Worm (Caenorhabditis elegans): ENCODE results near the gene C50A2.7.

Gene C50A2.7

DNA sequence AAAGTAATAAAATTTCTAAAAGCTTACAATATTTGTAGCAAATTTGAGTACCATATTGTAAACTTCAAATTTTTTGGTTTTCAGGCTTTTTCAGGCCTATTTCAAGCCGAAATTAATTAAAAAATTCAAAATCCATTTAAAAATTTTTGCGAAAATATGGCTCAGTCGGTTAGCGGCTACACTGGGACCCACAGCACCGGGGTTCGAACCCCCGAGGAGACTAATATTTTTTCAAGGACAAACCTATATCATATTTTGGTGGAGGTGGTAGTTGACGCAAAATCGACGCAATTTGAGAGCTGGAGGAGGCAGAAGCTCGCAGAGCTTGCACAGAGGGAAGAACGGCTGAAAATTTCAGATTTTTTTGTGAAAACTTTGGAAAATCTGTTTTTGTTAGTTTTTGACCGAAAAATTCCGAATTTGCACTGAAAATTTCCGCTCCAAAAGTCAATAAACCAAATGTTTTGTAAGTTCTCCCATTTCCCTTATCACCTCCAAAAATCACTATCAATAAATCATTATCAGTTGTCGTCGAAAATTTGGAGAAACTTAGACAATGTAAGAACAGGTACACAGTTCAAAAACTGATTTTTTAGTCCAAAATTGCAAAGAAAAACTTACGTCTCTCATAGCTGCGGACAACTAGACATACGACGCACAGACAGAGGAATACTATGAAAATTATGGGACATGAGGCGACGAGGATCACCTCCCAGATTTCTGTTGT lies 14.6 kb upstream of the C50A2.7 start:
- TF ChIP-seq ztf-11 (tag; optimal IDR thresholded peaks at IDR 0.05) = no peak
- TF ChIP-seq pqm-1 (tag; optimal IDR thresholded peaks at IDR 0.05) = peak; percentile 31
- TF ChIP-seq efl-1 (optimal IDR thresholded peaks at IDR 0.05) = no peak
- peak in 1 of 2 experiments; percentile 41 for TF ChIP-seq efl-1 (GFP tag; optimal IDR thresholded peaks at IDR 0.05 in 1 of 2)
- TF ChIP-seq nhr-77 (tag; optimal IDR thresholded peaks at IDR 0.05) = no peak
- peak; percentile 56 for TF ChIP-seq nhr-85 (tag)
- peak; percentile 56 for TF ChIP-seq elt-2 (tag; optimal IDR thresholded peaks at IDR 0.05)
- peak in 1 of 6 experiments; percentile 10 for TF ChIP-seq elt-3 (tag; optimal IDR thresholded peaks at IDR 0.05)

DNA sequence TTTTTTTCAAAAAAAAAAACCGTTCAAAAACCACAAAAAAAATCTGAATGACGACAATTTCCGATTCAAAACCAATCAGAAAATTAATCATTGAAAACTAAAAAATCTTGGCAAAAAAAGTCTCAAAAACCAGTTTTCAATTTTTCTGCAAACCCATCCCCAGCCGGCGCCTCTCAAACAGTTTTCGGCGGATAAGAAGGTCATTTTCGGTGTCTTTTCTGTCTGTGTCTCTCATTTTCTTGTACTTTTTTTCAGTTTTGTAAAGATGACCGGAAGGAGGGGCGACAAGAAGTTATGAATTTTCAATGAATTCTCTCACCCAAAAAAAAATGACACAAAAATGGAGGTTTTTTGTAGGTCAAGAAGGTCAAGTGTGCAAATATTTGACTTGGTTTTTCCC lies 8.0 kb upstream of the C50A2.7 start:
- TF ChIP-seq skn-1 (tag; optimal IDR thresholded peaks at IDR 0.05) = no peak
- TF ChIP-seq lir-3 (tag; optimal IDR thresholded peaks at IDR 0.05; ENCODE audit: poor library complexity) = no peak
- no peak for TF ChIP-seq unc-98 (GFP tag; IDR thresholded peaks at IDR 0.05)
- TF ChIP-seq pag-3 (tag; optimal IDR thresholded peaks at IDR 0.05; ENCODE audit: borderline replicate concordance, insufficient read depth) = no peak
- no peak for TF ChIP-seq lsy-2 (tag; optimal IDR thresholded peaks at IDR 0.05)
- TF ChIP-seq nhr-11 (tag; optimal IDR thresholded peaks at IDR 0.05) = no peak
- peak in 1 of 6 experiments; percentile 52 for TF ChIP-seq elt-3 (tag; optimal IDR thresholded peaks at IDR 0.05)
- TF ChIP-seq lin-14 (GFP tag; optimal IDR thresholded peaks at IDR 0.05) = no peak
- no peak for TF ChIP-seq nhr-20 (tag; optimal IDR thresholded peaks at IDR 0.05)
- TF ChIP-seq C34B4.2 (tag; optimal IDR thresholded peaks at IDR 0.05) = no peak
- TF ChIP-seq nhr-71 (tag; optimal IDR thresholded peaks at IDR 0.05) = no peak
- TF ChIP-seq ceh-90 (tag; optimal IDR thresholded peaks at IDR 0.05) = no peak
- TF ChIP-seq nhr-19 (GFP tag; conservative IDR thresholded peaks at IDR 0.05) = no peak
- TF ChIP-seq irx-1 (tag; optimal IDR thresholded peaks at IDR 0.05) = no peak
- no peak for TF ChIP-seq nhr-76 (tag; optimal IDR thresholded peaks at IDR 0.05)
- TF ChIP-seq vab-15 (tag; optimal IDR thresholded peaks at IDR 0.05) = no peak
- TF ChIP-seq grh-1 (GFP tag; IDR thresholded peaks at IDR 0.05) = peak; percentile 75
- no peak for TF ChIP-seq nhr-28 (tag; optimal IDR thresholded peaks at IDR 0.05)
- TF ChIP-seq ceh-82 (tag; optimal IDR thresholded peaks at IDR 0.05) = no peak
- TF ChIP-seq mef-2 (tag; optimal IDR thresholded peaks at IDR 0.05) = no peak
- TF ChIP-seq snu-23 (GFP tag; optimal IDR thresholded peaks at IDR 0.05) = peak; percentile 16
- TF ChIP-seq lin-13 (GFP tag; optimal IDR thresholded peaks at IDR 0.05) = no peak
- peak; percentile 94 for TF ChIP-seq nhr-85 (tag)
- TF ChIP-seq nhr-237 (tag; optimal IDR thresholded peaks at IDR 0.05) = no peak
- TF ChIP-seq C04F5.9 (tag; optimal IDR thresholded peaks at IDR 0.05) = no peak
- TF ChIP-seq sup-37 (GFP tag; optimal IDR thresholded peaks at IDR 0.05) = no peak
- peak; percentile 15 for TF ChIP-seq blmp-1 (tag; optimal IDR thresholded peaks at IDR 0.05)

DNA sequence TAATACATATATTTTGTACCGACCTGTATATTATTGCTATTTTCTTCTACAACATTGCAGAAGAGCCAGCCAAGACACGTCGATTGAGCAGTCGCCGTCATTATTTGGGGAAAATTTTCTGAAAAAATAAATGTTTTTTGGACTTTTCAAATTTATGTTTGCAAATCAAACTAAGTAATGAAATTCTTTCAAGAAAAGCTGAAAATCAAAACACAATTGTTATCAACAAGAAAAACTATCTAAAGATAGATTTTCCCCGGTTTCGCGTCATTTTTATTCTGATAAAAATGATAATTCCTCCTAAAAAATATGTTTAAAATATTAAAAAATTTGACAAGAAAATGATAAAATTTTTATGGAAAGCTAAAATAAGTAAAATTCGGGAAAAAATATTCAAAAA lies 5.3 kb upstream of the C50A2.7 start, which contains the start of gene C50A2.3:
C50A2.3 (minus strand) TSS at position 101 of the 400 bp plus-strand sequence.
- no peak for TF ChIP-seq nhr-84 (tag; optimal IDR thresholded peaks at IDR 0.05)

DNA sequence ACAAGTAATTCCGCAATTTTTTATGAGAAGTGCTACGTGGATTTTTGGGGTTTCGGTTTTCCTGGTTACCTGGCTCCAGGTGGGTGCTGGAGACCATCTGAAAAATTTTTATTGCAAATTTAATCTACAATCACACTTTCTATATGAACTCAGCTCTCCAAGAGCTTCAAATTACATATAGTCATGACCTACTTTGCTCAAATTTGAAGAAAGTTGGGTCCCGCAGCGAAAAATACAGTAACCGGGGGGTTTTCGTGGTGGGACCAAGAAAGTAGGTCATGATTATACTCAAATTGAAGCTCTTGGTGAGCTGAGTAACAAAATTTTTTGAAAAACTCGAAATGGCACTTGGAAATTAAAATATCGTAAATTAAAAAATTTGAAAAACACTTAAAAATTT lies 2.8 kb upstream of the C50A2.7 start, which contains the start of gene ets-8:
ets-8 (minus strand) TSS at position 101 of the 400 bp plus-strand sequence.
- no peak for TF ChIP-seq ceh-90 (tag; optimal IDR thresholded peaks at IDR 0.05)
- TF ChIP-seq unc-98 (GFP tag; IDR thresholded peaks at IDR 0.05) = no peak
- no peak for TF ChIP-seq fos-1 (tag; optimal IDR thresholded peaks at IDR 0.05)
- TF ChIP-seq unc-86 (tag; optimal IDR thresholded peaks at IDR 0.05) = no peak
- no peak for TF ChIP-seq lin-39 (tag; optimal IDR thresholded peaks at IDR 0.05)
